Worm (Caenorhabditis elegans): ENCODE measurements around the gene str-253.

DNA sequence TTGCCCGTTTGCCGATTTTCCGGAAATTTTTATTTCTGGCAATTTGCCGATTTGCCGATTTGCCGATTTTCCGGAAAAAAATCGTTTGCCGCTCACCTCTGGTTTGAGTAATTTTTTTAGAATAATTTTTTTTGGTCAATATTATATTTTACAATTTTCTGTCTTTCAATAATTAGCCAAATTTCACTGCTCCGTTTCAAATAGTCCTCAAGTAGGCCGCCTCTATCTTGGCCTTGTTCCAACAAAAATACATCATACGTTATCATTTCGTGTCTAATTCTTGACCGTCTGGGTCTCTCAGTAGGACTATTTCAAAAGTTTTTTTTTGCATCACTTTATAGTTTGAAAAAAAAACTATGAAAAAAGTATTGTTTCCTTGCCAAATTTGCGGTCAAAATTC, 37.8 kb upstream of the str-253 start, which contains the start of gene nhr-115:
- TF ChIP-seq ceh-18 (tag; optimal IDR thresholded peaks at IDR 0.05) (no peak), pag-3 (tag; optimal IDR thresholded peaks at IDR 0.05; ENCODE audit: borderline replicate concordance) (no peak), sox-2 (GFP tag; IDR thresholded peaks at IDR 0.05) (no peak), C38D4.7 (GFP tag; optimal IDR thresholded peaks at IDR 0.05) (no peak), ceh-48 (tag; optimal IDR thresholded peaks at IDR 0.05) (no peak), F13H6.1 (tag; optimal IDR thresholded peaks at IDR 0.05) (no peak), fkh-10 (GFP tag; optimal IDR thresholded peaks at IDR 0.05) (no peak), pha-4 (tag; optimal IDR thresholded peaks at IDR 0.05) (no peak)
